Fruit fly (Drosophila melanogaster): ENCODE measurements around the gene spdi.

The spdi gene

DNA sequence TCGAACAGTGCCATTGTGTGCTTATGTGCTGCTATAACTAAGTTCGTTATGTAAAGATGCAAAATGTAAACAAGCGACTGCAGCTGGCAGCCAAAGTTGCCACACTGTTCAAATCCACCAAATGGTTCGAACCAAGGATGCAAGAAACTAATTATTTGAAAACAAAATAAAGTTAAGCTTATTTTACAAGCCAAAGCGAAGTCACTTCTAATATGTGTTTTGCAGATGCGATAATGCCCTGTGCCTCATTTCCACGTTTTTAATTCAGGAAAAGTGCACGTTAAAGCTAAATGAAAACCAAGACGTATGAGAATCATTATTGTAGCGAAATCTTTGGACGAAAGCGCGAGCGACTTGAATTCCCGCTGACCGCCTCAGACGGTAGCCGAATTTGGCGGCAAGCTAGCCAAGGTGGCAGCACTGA, 1.1 kb upstream of the spdi start, which contains the start of the genes CG13365 and Vsp37A (continued):
- peak; percentile 65 for TF ChIP-seq CG12659 (GFP tag; optimal IDR thresholded peaks at IDR 0.05)
- no peak for TF ChIP-seq dan (GFP tag; IDR thresholded peaks at IDR 0.05)
- peak; percentile 18 for TF ChIP-seq CG10979 (tag; optimal IDR thresholded peaks at IDR 0.05)
- TF ChIP-seq Mrtf (GFP tag; IDR thresholded peaks at IDR 0.05), result peak; percentile 42; the same call in 1 of the 3 replicates
- TF ChIP-seq Ets65A (GFP tag), result peak; percentile 96
- TF ChIP-seq maf-S (GFP tag; optimal IDR thresholded peaks at IDR 0.05), result peak; percentile 25
- TF ChIP-seq bcd (GFP tag; optimal IDR thresholded peaks at IDR 0.05), result peak; percentile 39
- no peak for TF ChIP-seq Fer2 (tag; optimal IDR thresholded peaks at IDR 0.05)
- peak; percentile 17 for TF ChIP-seq Mes4 (GFP tag; optimal IDR thresholded peaks at IDR 0.05)
- peak; percentile 39; the same call in 1 of the 2 replicates for TF ChIP-seq sob (GFP tag; IDR thresholded peaks at IDR 0.05)
- TF ChIP-seq pho (GFP tag; optimal IDR thresholded peaks at IDR 0.05), result peak; percentile 49
- peak; percentile 59 for TF ChIP-seq CG13296 (GFP tag; optimal IDR thresholded peaks at IDR 0.05)
- TF ChIP-seq trh (GFP tag; optimal IDR thresholded peaks at IDR 0.05), result peak; percentile 11
- TF ChIP-seq CG4424 (GFP tag; optimal IDR thresholded peaks at IDR 0.05), result peak; percentile 42
- peak; percentile 28; the same call in 1 of the 3 replicates for TF ChIP-seq croc (GFP tag; conservative IDR thresholded peaks at IDR 0.05)
- TF ChIP-seq lmd (GFP tag; IDR thresholded peaks at IDR 0.05), result no peak
- no peak for TF ChIP-seq GATAe (GFP tag; conservative IDR thresholded peaks at IDR 0.05)
- TF ChIP-seq z (GFP tag; IDR thresholded peaks at IDR 0.05), result no peak
- peak; percentile 5 for TF ChIP-seq CG9437 (GFP tag; optimal IDR thresholded peaks at IDR 0.05)
- peak; percentile 58 for TF ChIP-seq CG34376 (GFP tag; optimal IDR thresholded peaks at IDR 0.05)
- TF ChIP-seq kay (GFP tag; optimal IDR thresholded peaks at IDR 0.05), result no peak
- TF ChIP-seq gcm (GFP tag; optimal IDR thresholded peaks at IDR 0.05), result no peak
- TF ChIP-seq CG31388 (GFP tag; optimal IDR thresholded peaks at IDR 0.05), result no peak
- peak; percentile 44 for TF ChIP-seq CG15269 (tag; optimal IDR thresholded peaks at IDR 0.05)
- no peak for TF ChIP-seq CG14050 (GFP tag; IDR thresholded peaks at IDR 0.05)
- TF ChIP-seq CG1024 (GFP tag; IDR thresholded peaks at IDR 0.05), result no peak
- peak; percentile 27 for TF ChIP-seq CG3281 (GFP tag; optimal IDR thresholded peaks at IDR 0.05)
- TF ChIP-seq aop (GFP tag; IDR thresholded peaks at IDR 0.05), result no peak
- TF ChIP-seq esg (GFP tag; conservative IDR thresholded peaks at IDR 0.05), result no peak
- no peak for TF ChIP-seq fd102C (GFP tag; optimal IDR thresholded peaks at IDR 0.05)
- TF ChIP-seq CG3847 (GFP tag; IDR thresholded peaks at IDR 0.05), result peak; percentile 65
- peak; percentile 45 for TF ChIP-seq CG7839 (tag; optimal IDR thresholded peaks at IDR 0.05)
- TF ChIP-seq CG6654 (GFP tag; optimal IDR thresholded peaks at IDR 0.05), result no peak
- peak; percentile 8 for TF ChIP-seq Neu2 (GFP tag; optimal IDR thresholded peaks at IDR 0.05; ENCODE audit: borderline replicate concordance)
- TF ChIP-seq twi (tag; optimal IDR thresholded peaks at IDR 0.05), result peak; percentile 10
- no peak for TF ChIP-seq prd (optimal IDR thresholded peaks at IDR 0.05)
- TF ChIP-seq prd (GFP tag; IDR thresholded peaks at IDR 0.05), result peak; percentile 46; the same call in 2 of the 3 replicates
- no peak for TF ChIP-seq jing (GFP tag; optimal IDR thresholded peaks at IDR 0.05)
- peak; percentile 33; the same call in 1 of the 2 replicates for TF ChIP-seq CG32772 (GFP tag; IDR thresholded peaks at IDR 0.05)
- TF ChIP-seq btn (GFP tag; optimal IDR thresholded peaks at IDR 0.05), result peak; percentile 23
- TF ChIP-seq CG2889 (GFP tag; IDR thresholded peaks at IDR 0.05), result no peak
- TF ChIP-seq crc (GFP tag; optimal IDR thresholded peaks at IDR 0.05), result no peak
- no peak for TF ChIP-seq ftz-f1 (GFP tag; optimal IDR thresholded peaks at IDR 0.05)
- TF ChIP-seq CG10431 (GFP tag; optimal IDR thresholded peaks at IDR 0.05), result no peak
- TF ChIP-seq luna (GFP tag; optimal IDR thresholded peaks at IDR 0.05), result no peak
- no peak for TF ChIP-seq TFAM (GFP tag; optimal IDR thresholded peaks at IDR 0.05)
- peak; percentile 25 for TF ChIP-seq stwl (tag; optimal IDR thresholded peaks at IDR 0.05)
- TF ChIP-seq Bdp1 (GFP tag; optimal IDR thresholded peaks at IDR 0.05), result peak; percentile 40
- TF ChIP-seq ewg (GFP tag; optimal IDR thresholded peaks at IDR 0.05), result peak; percentile 7
- TF ChIP-seq CG17385 (GFP tag; optimal IDR thresholded peaks at IDR 0.05), result peak; percentile 31
- no peak for TF ChIP-seq Hmx (GFP tag; optimal IDR thresholded peaks at IDR 0.05)
- TF ChIP-seq fru (optimal IDR thresholded peaks at IDR 0.05), result no peak
- TF ChIP-seq CG10366 (GFP tag; IDR thresholded peaks at IDR 0.05), result peak; percentile 20; the same call in 1 of the 2 replicates
